Worm (Caenorhabditis elegans): ENCODE results near the gene srx-43.

DNA sequence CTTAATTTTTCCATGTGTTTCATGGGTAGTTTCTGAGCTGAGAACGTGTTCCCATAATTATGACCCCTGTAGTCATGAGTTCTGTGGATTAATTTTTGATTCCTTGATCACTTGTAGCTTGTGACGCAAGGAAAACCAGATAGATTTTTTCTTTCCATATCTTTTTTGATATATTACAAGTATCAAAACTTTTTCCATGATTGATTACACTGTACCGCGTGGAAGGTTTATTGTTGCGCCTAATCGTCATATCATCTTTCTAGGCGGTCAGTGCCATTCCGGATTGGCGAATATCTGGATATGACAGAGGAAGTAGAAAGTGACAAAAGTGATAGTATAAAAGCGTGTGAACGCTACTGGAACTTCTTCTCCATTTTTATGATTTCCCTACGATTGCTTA lies 28.8 kb downstream of the srx-43 start, which contains the start of gene ZK285.2:
- TF ChIP-seq ceh-20 (GFP tag; IDR thresholded peaks at IDR 0.05): no peak
- TF ChIP-seq fos-1 (tag; optimal IDR thresholded peaks at IDR 0.05): no peak
- no peak for TF ChIP-seq dpl-1 (GFP tag; optimal IDR thresholded peaks at IDR 0.05)
- TF ChIP-seq nhr-28 (tag; optimal IDR thresholded peaks at IDR 0.05): no peak
- TF ChIP-seq nhr-11 (tag; optimal IDR thresholded peaks at IDR 0.05): no peak
- TF ChIP-seq snpc-4 (tag; optimal IDR thresholded peaks at IDR 0.05): no peak
- TF ChIP-seq nhr-237 (tag; optimal IDR thresholded peaks at IDR 0.05): no peak
- no peak for TF ChIP-seq F10B5.3 (tag; optimal IDR thresholded peaks at IDR 0.05)
- no peak for TF ChIP-seq lin-13 (GFP tag; optimal IDR thresholded peaks at IDR 0.05)

All from whole organism, L4 larva.